Fruit fly (Drosophila melanogaster): ENCODE measurements around the gene CG5910.

The CG5910 gene

DNA sequence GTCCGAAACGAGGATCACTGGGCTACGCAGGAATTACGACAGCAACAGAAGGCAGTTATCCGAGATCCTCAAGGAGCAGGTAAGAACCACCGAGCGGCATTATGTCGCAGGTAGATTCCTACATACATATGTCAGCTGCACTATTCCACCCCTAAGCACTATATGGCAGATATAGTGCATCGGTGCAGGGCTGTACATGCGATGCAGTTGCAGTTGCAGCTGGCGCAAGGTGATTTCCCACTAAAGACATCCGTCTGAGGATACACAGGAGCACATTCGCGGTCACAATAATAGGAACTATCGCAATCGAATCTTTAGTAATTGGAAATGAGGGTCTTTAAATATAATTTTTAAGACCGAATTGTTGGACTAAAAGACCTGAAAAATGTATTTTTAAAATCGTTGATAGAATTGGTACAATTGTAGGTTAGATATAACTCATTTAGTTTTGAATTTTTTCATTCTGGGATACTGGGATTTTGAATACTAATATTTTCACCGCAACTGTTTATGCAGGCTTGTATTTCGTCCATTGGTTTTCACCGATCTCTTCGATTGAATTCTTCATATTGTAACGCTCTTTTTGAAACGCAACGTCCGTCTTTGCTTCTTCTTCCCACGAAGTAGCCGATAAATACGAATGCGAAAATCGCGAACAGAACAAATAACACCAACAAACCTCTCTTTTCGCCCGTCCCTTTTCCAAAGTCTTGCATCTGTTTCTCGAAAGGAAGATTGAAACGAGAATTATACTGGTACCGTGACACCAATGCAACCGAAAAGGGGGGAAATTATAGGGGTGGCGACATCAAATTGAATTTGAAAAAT, 39.3 kb upstream of the CG5910 start:
- TF ChIP-seq CG9705 (GFP tag; optimal IDR thresholded peaks at IDR 0.05), result peak; percentile 40
- peak; percentile 60 for TF ChIP-seq fru (GFP tag; optimal IDR thresholded peaks at IDR 0.05)
- peak; percentile 52 for TF ChIP-seq Hnf4 (GFP tag; optimal IDR thresholded peaks at IDR 0.05)
- TF ChIP-seq Dfd (GFP tag; optimal IDR thresholded peaks at IDR 0.05), result no peak
- TF ChIP-seq Sp1 (GFP tag; optimal IDR thresholded peaks at IDR 0.05), result peak; percentile 79
- peak; percentile 71 for TF ChIP-seq ey (GFP tag; optimal IDR thresholded peaks at IDR 0.05)
- TF ChIP-seq Mio (GFP tag; optimal IDR thresholded peaks at IDR 0.05), result no peak
- TF ChIP-seq usp (GFP tag; optimal IDR thresholded peaks at IDR 0.05), result no peak
- TF ChIP-seq Abd-B (GFP tag; optimal IDR thresholded peaks at IDR 0.05), result no peak
- TF ChIP-seq CrebA (GFP tag; optimal IDR thresholded peaks at IDR 0.05; ENCODE audit: borderline replicate concordance), result no peak
- TF ChIP-seq sv (GFP tag; optimal IDR thresholded peaks at IDR 0.05), result no peak
- TF ChIP-seq Hr78 (GFP tag; optimal IDR thresholded peaks at IDR 0.05), result no peak
- TF ChIP-seq GATAd (GFP tag; optimal IDR thresholded peaks at IDR 0.05), result no peak
- TF ChIP-seq lola (GFP tag; optimal IDR thresholded peaks at IDR 0.05), result no peak
- TF ChIP-seq tai (GFP tag; optimal IDR thresholded peaks at IDR 0.05), result peak; percentile 19
- TF ChIP-seq woc (GFP tag; optimal IDR thresholded peaks at IDR 0.05), result peak; percentile 44
- peak; percentile 78 for TF ChIP-seq HLH106 (tag; optimal IDR thresholded peaks at IDR 0.05)
- peak; percentile 22 for TF ChIP-seq dmrt93B (GFP tag; optimal IDR thresholded peaks at IDR 0.05)
- TF ChIP-seq Hr83 (GFP tag; optimal IDR thresholded peaks at IDR 0.05; ENCODE audit: poor library complexity, severe bottlenecking), result no peak
- peak; percentile 54 for TF ChIP-seq CG32264 (GFP tag; optimal IDR thresholded peaks at IDR 0.05)
- peak; percentile 58 for TF ChIP-seq Rel (GFP tag; optimal IDR thresholded peaks at IDR 0.05)
- peak; percentile 50 for TF ChIP-seq Rel (tag; optimal IDR thresholded peaks at IDR 0.05)
- TF ChIP-seq N (GFP tag; optimal IDR thresholded peaks at IDR 0.05), result no peak
- TF ChIP-seq br (GFP tag; optimal IDR thresholded peaks at IDR 0.05), result peak; percentile 66
- TF ChIP-seq dsf (GFP tag; optimal IDR thresholded peaks at IDR 0.05; ENCODE audit: borderline replicate concordance), result no peak
- TF ChIP-seq Vsx2 (GFP tag; optimal IDR thresholded peaks at IDR 0.05; ENCODE audit: partially characterized antibody), result no peak
- peak; percentile 68 for TF ChIP-seq OdsH (GFP tag; optimal IDR thresholded peaks at IDR 0.05)
- TF ChIP-seq brk (GFP tag; optimal IDR thresholded peaks at IDR 0.05), result peak; percentile 49
- peak in 1 of 2 experiments; percentile 61 for TF ChIP-seq foxo (GFP tag; optimal IDR thresholded peaks at IDR 0.05)
- no peak for TF ChIP-seq pan (optimal IDR thresholded peaks at IDR 0.05)
- TF ChIP-seq jim (GFP tag; optimal IDR thresholded peaks at IDR 0.05), result no peak
- peak; percentile 51 for TF ChIP-seq rgr (GFP tag; optimal IDR thresholded peaks at IDR 0.05)
- no peak for TF ChIP-seq dl (GFP tag; optimal IDR thresholded peaks at IDR 0.05; ENCODE audit: insufficient read depth in 1 of 2, partially characterized antibody in 2 of 2)
- TF ChIP-seq h (GFP tag; optimal IDR thresholded peaks at IDR 0.05), result peak; percentile 75
- no peak for TF ChIP-seq Myc (optimal IDR thresholded peaks at IDR 0.05)
- TF ChIP-seq Dif (GFP tag; optimal IDR thresholded peaks at IDR 0.05; ENCODE audit: partially characterized antibody), result peak; percentile 9
- peak; percentile 55 for TF ChIP-seq Jra (GFP tag; optimal IDR thresholded peaks at IDR 0.05)
- TF ChIP-seq sage (GFP tag; optimal IDR thresholded peaks at IDR 0.05), result no peak
- peak; percentile 93 for TF ChIP-seq psq (GFP tag; optimal IDR thresholded peaks at IDR 0.05)

- TF ChIP-seq CG9705 (GFP tag; optimal IDR thresholded peaks at IDR 0.05) (peak; percentile 54), Sp1 (GFP tag; optimal IDR thresholded peaks at IDR 0.05) (peak; percentile 70), HLH106 (tag; optimal IDR thresholded peaks at IDR 0.05) (peak; percentile 70), Jra (GFP tag; optimal IDR thresholded peaks at IDR 0.05) (peak; percentile 60), dmrt93B (GFP tag; optimal IDR thresholded peaks at IDR 0.05) (peak; percentile 69), rgr (GFP tag; optimal IDR thresholded peaks at IDR 0.05) (peak; percentile 20), Abd-B (GFP tag; optimal IDR thresholded peaks at IDR 0.05) (no peak), CrebA (GFP tag; optimal IDR thresholded peaks at IDR 0.05; ENCODE audit: borderline replicate concordance) (peak; percentile 35), br (GFP tag; optimal IDR thresholded peaks at IDR 0.05) (no peak), jim (GFP tag; optimal IDR thresholded peaks at IDR 0.05) (no peak), Dfd (GFP tag; optimal IDR thresholded peaks at IDR 0.05) (no peak), usp (GFP tag; optimal IDR thresholded peaks at IDR 0.05) (no peak), ey (GFP tag; optimal IDR thresholded peaks at IDR 0.05) (peak; percentile 12), lola (GFP tag; optimal IDR thresholded peaks at IDR 0.05) (no peak), Dif (GFP tag; optimal IDR thresholded peaks at IDR 0.05; ENCODE audit: partially characterized antibody) (peak; percentile 27), fru (GFP tag; optimal IDR thresholded peaks at IDR 0.05) (peak; percentile 55), tai (GFP tag; optimal IDR thresholded peaks at IDR 0.05) (no peak), Hr78 (GFP tag; optimal IDR thresholded peaks at IDR 0.05) (no peak), foxo (GFP tag; optimal IDR thresholded peaks at IDR 0.05) (peak in 1 of 2 experiments; percentile 39), GATAd (GFP tag; optimal IDR thresholded peaks at IDR 0.05) (no peak), CG32264 (GFP tag; optimal IDR thresholded peaks at IDR 0.05) (no peak), Vsx2 (GFP tag; optimal IDR thresholded peaks at IDR 0.05; ENCODE audit: partially characterized antibody) (peak; percentile 57), h (GFP tag; optimal IDR thresholded peaks at IDR 0.05) (peak; percentile 50), N (GFP tag; optimal IDR thresholded peaks at IDR 0.05) (no peak), psq (GFP tag; optimal IDR thresholded peaks at IDR 0.05) (peak; percentile 59), Hr83 (GFP tag; optimal IDR thresholded peaks at IDR 0.05; ENCODE audit: poor library complexity, severe bottlenecking) (peak; percentile 9), Rel (GFP tag; optimal IDR thresholded peaks at IDR 0.05) (no peak), Rel (tag; optimal IDR thresholded peaks at IDR 0.05) (peak; percentile 16), woc (GFP tag; optimal IDR thresholded peaks at IDR 0.05) (peak; percentile 52), sage (GFP tag; optimal IDR thresholded peaks at IDR 0.05) (no peak), OdsH (GFP tag; optimal IDR thresholded peaks at IDR 0.05) (peak; percentile 2)
Measured at dm6 chr3L:20403493-20404379, 38.5 kb upstream of the CG5910 start.
